Fruit fly (Drosophila melanogaster): Measurements from ENCODE around the gene Sbat.

DNA sequence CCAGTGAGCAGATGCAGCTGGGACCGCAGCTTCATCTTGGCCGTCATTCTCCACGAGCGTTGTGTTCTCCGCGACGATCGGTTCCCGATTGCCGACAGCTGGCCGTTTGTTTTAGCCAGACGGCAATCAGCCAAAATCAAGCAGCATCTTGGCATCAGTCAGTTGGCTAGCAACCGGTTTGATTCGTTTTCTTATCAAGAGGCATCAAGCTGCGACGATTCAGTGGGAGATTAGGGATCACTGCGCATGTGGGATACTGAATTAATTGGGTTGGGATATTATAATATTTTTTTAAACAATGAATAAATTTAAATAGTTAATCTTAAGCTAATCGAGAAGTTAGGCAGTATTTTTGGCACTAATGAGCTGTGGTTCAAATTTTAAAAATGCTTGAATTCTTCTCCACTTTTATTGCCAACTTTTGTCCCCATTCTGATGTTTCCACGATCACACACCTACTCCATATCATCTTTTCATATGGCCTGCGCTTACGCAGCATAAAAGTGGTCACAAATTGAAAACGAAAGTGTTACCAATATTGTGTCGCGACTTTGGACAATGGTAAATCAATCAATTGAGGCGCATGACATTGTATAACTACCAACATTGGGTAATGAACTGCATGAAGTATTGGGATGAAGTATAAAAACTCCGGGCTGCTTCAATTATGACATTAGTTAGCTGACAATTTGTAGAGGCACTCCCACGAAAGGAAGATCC, 40.2 kb upstream of the Sbat start, which contains the start of the genes CG3119 and Cpr23B:
- TF ChIP-seq CG4424 (GFP tag; optimal IDR thresholded peaks at IDR 0.05) (no peak), Mad (GFP tag; optimal IDR thresholded peaks at IDR 0.05) (no peak), CG14050 (GFP tag; IDR thresholded peaks at IDR 0.05) (no peak), tio (GFP tag; optimal IDR thresholded peaks at IDR 0.05) (no peak), H15 (GFP tag; IDR thresholded peaks at IDR 0.05) (no peak), lilli (GFP tag; optimal IDR thresholded peaks at IDR 0.05) (no peak), mirr (GFP tag; optimal IDR thresholded peaks at IDR 0.05) (no peak), insv (GFP tag; optimal IDR thresholded peaks at IDR 0.05) (no peak), CG18262 (tag; optimal IDR thresholded peaks at IDR 0.05) (no peak), stwl (tag; optimal IDR thresholded peaks at IDR 0.05) (no peak), Lpt (GFP tag; optimal IDR thresholded peaks at IDR 0.05) (no peak)
